Fruit fly (Drosophila melanogaster) whole organism, embryonic: Measurements from ENCODE around the gene piwi.

Experiments used
- Adf1 ChIP-seq: fragments of 200-800 bp; sonication (Bioruptor generic); IDR thresholded peaks from 2 replicates; pipeline ENCODE4 v1.3.6; 2022; ENCODE audit warnings: missing biosample characterization, missing genetic modification characterization
- CG10654 ChIP-seq: fragments of 200-800 bp; sonication (Bioruptor generic); optimal IDR thresholded peaks from 2 replicates; lab custom pipeline; 2016; ENCODE audit warnings: missing biosample characterization, missing genetic modification characterization
- CG13894 ChIP-seq: fragments of 200-800 bp; sonication (Bioruptor generic); optimal IDR thresholded peaks from 3 replicates; lab custom pipeline; 2018; ENCODE audit warnings: missing biosample characterization, mild to moderate bottlenecking, missing genetic modification characterization, moderate library complexity
- CG14710 ChIP-seq: fragments of 200-800 bp; sonication (Bioruptor generic); optimal IDR thresholded peaks from 3 replicates; lab custom pipeline; 2019; ENCODE audit warnings: missing biosample characterization, mild to moderate bottlenecking, missing genetic modification characterization, moderate library complexity
- CG15073 ChIP-seq: fragments of 200-800 bp; sonication (Bioruptor generic); optimal IDR thresholded peaks from 2 replicates; lab custom pipeline; 2016; ENCODE audit warnings: missing biosample characterization, missing genetic modification characterization
- CG15269 ChIP-seq: fragments of 200-800 bp; sonication (Bioruptor generic); optimal IDR thresholded peaks from 2 replicates; lab custom pipeline; 2018; ENCODE audit warnings: missing biosample characterization, mild to moderate bottlenecking, missing genetic modification characterization, moderate library complexity
- CG15601 ChIP-seq: fragments of 200-800 bp; sonication (Bioruptor generic); optimal IDR thresholded peaks from 3 replicates; lab custom pipeline; 2019; ENCODE audit warnings: missing biosample characterization, mild to moderate bottlenecking, missing genetic modification characterization, moderate library complexity
- CG17328 ChIP-seq: fragments of 200-800 bp; sonication (Bioruptor generic); IDR thresholded peaks from 2 replicates; pipeline ENCODE4 v1.3.6; 2022; ENCODE audit warnings: missing biosample characterization, missing genetic modification characterization
- CG17829 ChIP-seq: fragments of 200-800 bp; optimal IDR thresholded peaks from 2 replicates; lab custom pipeline; 2019; ENCODE audit warnings: missing biosample characterization, mild to moderate bottlenecking, missing genetic modification characterization, moderate library complexity
- CG18011 ChIP-seq: fragments of 200-800 bp; sonication (Bioruptor generic); optimal IDR thresholded peaks from 2 replicates; lab custom pipeline; 2017; ENCODE audit warnings: missing biosample characterization, missing genetic modification characterization, mild to moderate bottlenecking, moderate library complexity, missing genotype
- CG2129 ChIP-seq: fragments of 200-800 bp; sonication (Bioruptor generic); IDR thresholded peaks from 2 replicates; pipeline ENCODE4 v1.3.6; 2022; ENCODE audit warnings: missing biosample characterization, missing genetic modification characterization; ENCODE audit not compliant: partially characterized antibody
- CG2712 ChIP-seq: fragments of 200-800 bp; optimal IDR thresholded peaks from 3 replicates; lab custom pipeline; 2019; ENCODE audit warnings: missing biosample characterization, mild to moderate bottlenecking, missing genetic modification characterization, moderate library complexity
- CG31224 ChIP-seq: fragments of 200-800 bp; sonication (Bioruptor generic); IDR thresholded peaks from 2 replicates; pipeline ENCODE4 v1.3.6; 2022; ENCODE audit warnings: missing biosample characterization, missing genetic modification characterization
- CG3281 ChIP-seq: fragments of 200-800 bp; sonication (Bioruptor generic); optimal IDR thresholded peaks from 3 replicates; lab custom pipeline; 2017; ENCODE audit warnings: missing biosample characterization, mild to moderate bottlenecking, missing genetic modification characterization
- CG42726 ChIP-seq: fragments of 200-800 bp; sonication (Bioruptor generic); IDR thresholded peaks from 2 replicates; pipeline ENCODE4 v1.3.6; 2022; ENCODE audit warnings: missing biosample characterization, missing genetic modification characterization; ENCODE audit not compliant: partially characterized antibody
- CG4617 ChIP-seq: fragments of 200-800 bp; sonication (Bioruptor generic); optimal IDR thresholded peaks from 3 replicates; lab custom pipeline; 2016; ENCODE audit warnings: missing biosample characterization, missing genetic modification characterization, borderline replicate concordance
- CG7928 ChIP-seq: fragments of 200-800 bp; sonication (Bioruptor generic); optimal IDR thresholded peaks from 2 replicates; lab custom pipeline; 2017; ENCODE audit warnings: missing biosample characterization, mild to moderate bottlenecking, missing genetic modification characterization
- CG7963 ChIP-seq: fragments of 200-800 bp; sonication (Bioruptor generic); IDR thresholded peaks from 3 replicates; pipeline ENCODE4 v1.3.6; 2022; ENCODE audit warnings: missing biosample characterization, missing genetic modification characterization; ENCODE audit not compliant: partially characterized antibody
- CG8388 ChIP-seq: fragments of 200-800 bp; sonication (Bioruptor generic); optimal IDR thresholded peaks from 2 replicates; lab custom pipeline; 2019; ENCODE audit warnings: missing biosample characterization, mild to moderate bottlenecking, missing genetic modification characterization, moderate library complexity
- CG8924 ChIP-seq: fragments of 200-800 bp; optimal IDR thresholded peaks from 3 replicates; lab custom pipeline; 2019; ENCODE audit warnings: missing biosample characterization, mild to moderate bottlenecking, missing genetic modification characterization, moderate library complexity
- CrebB ChIP-seq: fragments of 200-800 bp; sonication (Bioruptor generic); optimal IDR thresholded peaks from 3 replicates; lab custom pipeline; 2018; ENCODE audit warnings: missing biosample characterization, mild to moderate bottlenecking, missing genetic modification characterization
- Elba2 ChIP-seq: fragments of 200-800 bp; sonication (Bioruptor generic); optimal IDR thresholded peaks from 3 replicates; lab custom pipeline; 2016; ENCODE audit warnings: missing biosample characterization, missing genetic modification characterization
- HmgZ ChIP-seq: fragments of 200-800 bp; sonication (Bioruptor generic); optimal IDR thresholded peaks from 2 replicates; lab custom pipeline; 2018; ENCODE audit warnings: missing biosample characterization, mild to moderate bottlenecking, missing genetic modification characterization
- MBD-R2 ChIP-seq: fragments of 200-800 bp; sonication (Bioruptor generic); IDR thresholded peaks from 2 replicates; pipeline ENCODE4 v1.3.6; 2022; ENCODE audit warnings: missing biosample characterization, missing genetic modification characterization
- MESR4 ChIP-seq: fragments of 200-800 bp; sonication (Bioruptor generic); optimal IDR thresholded peaks from 2 replicates; lab custom pipeline; 2018; ENCODE audit warnings: missing biosample characterization, mild to moderate bottlenecking, missing genetic modification characterization, moderate library complexity
- Mad ChIP-seq: fragments of 200-800 bp; sonication (Bioruptor generic); optimal IDR thresholded peaks from 2 replicates; lab custom pipeline; 2016; ENCODE audit warnings: missing biosample characterization, missing genetic modification characterization
- Med ChIP-seq: fragments of 200-800 bp; sonication (Bioruptor generic); peaks from one replicate; lab custom pipeline; 2016; ENCODE audit warnings: missing biosample characterization, missing genetic modification characterization, mild to moderate bottlenecking, inconsistent platforms, moderate library complexity
- Meics ChIP-seq: fragments of 200-800 bp; sonication (Bioruptor generic); optimal IDR thresholded peaks from 2 replicates; lab custom pipeline; 2017; ENCODE audit warnings: missing biosample characterization, mild to moderate bottlenecking, missing genetic modification characterization
- NC2α ChIP-seq: fragments of 200-800 bp; sonication (Bioruptor generic); optimal IDR thresholded peaks from 2 replicates; lab custom pipeline; 2016; ENCODE audit warnings: missing biosample characterization, missing genetic modification characterization
- NC2β ChIP-seq: fragments of 200-800 bp; sonication (Bioruptor generic); optimal IDR thresholded peaks from 2 replicates; lab custom pipeline; 2016; ENCODE audit warnings: missing biosample characterization, missing genetic modification characterization
- NfI ChIP-seq: fragments of 200-800 bp; sonication (Bioruptor generic); optimal IDR thresholded peaks from 3 replicates; lab custom pipeline; 2018; ENCODE audit warnings: missing biosample characterization, mild to moderate bottlenecking, missing genetic modification characterization, moderate library complexity
- Opbp ChIP-seq: fragments of 200-800 bp; sonication (Bioruptor generic); IDR thresholded peaks from 3 replicates; pipeline ENCODE4 v1.3.6; 2022; ENCODE audit warnings: missing biosample characterization, missing genetic modification characterization; ENCODE audit not compliant: partially characterized antibody
- PHDP ChIP-seq: fragments of 200-800 bp; sonication (Bioruptor generic); optimal IDR thresholded peaks from 3 replicates; lab custom pipeline; 2018; ENCODE audit warnings: missing biosample characterization, mild to moderate bottlenecking, missing genetic modification characterization, moderate library complexity
- Sox100B ChIP-seq: fragments of 200-800 bp; sonication (Bioruptor generic); optimal IDR thresholded peaks from 3 replicates; lab custom pipeline; 2018; ENCODE audit warnings: missing biosample characterization, mild to moderate bottlenecking, missing genetic modification characterization
- Taf1 ChIP-seq: fragments of 200-800 bp; sonication (Bioruptor generic); IDR thresholded peaks from 2 replicates; pipeline ENCODE4 v1.3.6; 2022; ENCODE audit warnings: missing biosample characterization, missing genetic modification characterization
- al ChIP-seq: fragments of 200-800 bp; sonication (Bioruptor generic); IDR thresholded peaks from 2 replicates; pipeline ENCODE4 v1.3.6; 2022; ENCODE audit warnings: missing biosample characterization, missing genetic modification characterization
- aop ChIP-seq: fragments of 200-800 bp; sonication (Bioruptor generic); IDR thresholded peaks from 2 replicates; pipeline ENCODE4 v1.3.6; 2022; ENCODE audit warnings: missing biosample characterization, missing genetic modification characterization
- corto ChIP-seq: fragments of 200-800 bp; sonication (Bioruptor generic); optimal IDR thresholded peaks from 2 replicates; lab custom pipeline; 2016; ENCODE audit warnings: missing biosample characterization, mild to moderate bottlenecking, missing genetic modification characterization, moderate library complexity
- dati ChIP-seq: fragments of 200-800 bp; sonication (Bioruptor generic); IDR thresholded peaks from 2 replicates; pipeline ENCODE4 v1.3.6; 2022; ENCODE audit warnings: missing biosample characterization, missing genetic modification characterization
- disco-r ChIP-seq: fragments of 200-800 bp; sonication (Bioruptor generic); optimal IDR thresholded peaks from 2 replicates; lab custom pipeline; 2016; ENCODE audit warnings: missing biosample characterization, missing genetic modification characterization
- dysf ChIP-seq: fragments of 200-800 bp; sonication (Bioruptor generic); IDR thresholded peaks from 3 replicates; pipeline ENCODE4 v1.3.6; 2022; ENCODE audit warnings: missing biosample characterization, missing genetic modification characterization
- gt ChIP-seq: fragments of 200-800 bp; sonication (Bioruptor generic); IDR thresholded peaks from 2 replicates; pipeline ENCODE4 v1.3.6; 2022; ENCODE audit warnings: missing biosample characterization, missing genetic modification characterization
- inv ChIP-seq: fragments of 200-800 bp; sonication (Bioruptor generic); IDR thresholded peaks from 2 replicates; pipeline ENCODE4 v1.3.6; 2022; ENCODE audit warnings: missing biosample characterization, missing genetic modification characterization; ENCODE audit not compliant: partially characterized antibody
- jumu ChIP-seq: fragments of 200-800 bp; sonication (Bioruptor generic); optimal IDR thresholded peaks from 3 replicates; lab custom pipeline; 2016; ENCODE audit warnings: missing biosample characterization, missing genetic modification characterization
- mirr ChIP-seq: fragments of 200-800 bp; sonication (Bioruptor generic); optimal IDR thresholded peaks from 3 replicates; lab custom pipeline; 2018; ENCODE audit warnings: missing biosample characterization, mild to moderate bottlenecking, missing genetic modification characterization
- sim ChIP-seq: fragments of 200-800 bp; sonication (Bioruptor generic); IDR thresholded peaks from 2 replicates; pipeline ENCODE4 v1.3.6; 2022; ENCODE audit warnings: missing biosample characterization, missing genetic modification characterization
- sna ChIP-seq: fragments of 200-800 bp; sonication (Bioruptor generic); IDR thresholded peaks from 2 replicates; pipeline ENCODE4 v1.3.6; 2022; ENCODE audit warnings: missing biosample characterization, missing genetic modification characterization; ENCODE audit not compliant: partially characterized antibody
- stwl ChIP-seq: fragments of 200-800 bp; sonication (Bioruptor generic); optimal IDR thresholded peaks from 3 replicates; lab custom pipeline; 2018; ENCODE audit warnings: missing biosample characterization, mild to moderate bottlenecking, missing genetic modification characterization, moderate library complexity
- unc-4 ChIP-seq: fragments of 200-800 bp; sonication (Bioruptor generic); IDR thresholded peaks from 2 replicates; pipeline ENCODE4 v1.3.6; 2022; ENCODE audit warnings: missing biosample characterization, missing genetic modification characterization; ENCODE audit not compliant: partially characterized antibody
- vfl ChIP-seq: fragments of 200-800 bp; sonication (Bioruptor generic); optimal IDR thresholded peaks from 2 replicates; lab custom pipeline; 2016; ENCODE audit warnings: missing biosample characterization, missing genetic modification characterization
- yki ChIP-seq: fragments of >200 bp; optimal IDR thresholded peaks from 3 replicates; lab custom pipeline; 2018

The piwi gene

DNA sequence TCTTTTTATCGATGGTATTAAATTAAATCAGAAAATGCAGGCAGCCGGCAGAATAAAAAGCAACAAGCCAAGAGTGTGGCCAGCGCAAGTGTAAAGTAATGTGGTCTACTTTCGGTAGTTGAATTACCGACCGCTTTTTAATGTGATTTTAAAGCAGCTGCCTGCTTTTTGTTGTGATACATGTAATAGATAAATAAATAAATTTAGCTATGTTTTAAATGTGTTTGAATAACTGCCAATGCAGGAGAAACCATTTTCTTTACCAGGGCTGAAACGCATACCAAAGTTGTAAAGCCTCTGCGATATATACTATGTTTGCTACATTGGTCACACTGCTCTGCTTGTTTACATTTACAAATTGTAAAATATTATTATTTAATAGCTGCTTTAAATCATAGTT is 17.1 kb downstream of the piwi start, which contains the start of the genes Tmem214 and YL-1 (continued):
- TF ChIP-seq al (GFP tag; lab: Robert Waterston, UW) (no peak), NfI (GFP tag; lab: Kevin White, UChicago) (no peak), PHDP (tag; lab: Kevin White, UChicago) (peak; percentile 4), CG13894 (tag; lab: Kevin White, UChicago) (no peak), MBD-R2 (peak; percentile 87), Taf1 (no peak), yki (no peak), CG42726 (GFP tag; lab: Robert Waterston, UW) (0 out of 2 replicates have a peak, but pooled peaks have one; percentile 6), HmgZ (tag; lab: Kevin White, UChicago) (peak; percentile 46), CG4617 (GFP tag; lab: Kevin White, UChicago) (peak; percentile 95), disco-r (GFP tag; lab: Kevin White, UChicago) (no peak), NC2β (GFP tag; lab: Kevin White, UChicago) (peak; percentile 1), Opbp (GFP tag; lab: Robert Waterston, UW) (no peak), CG31224 (no peak), CG15073 (GFP tag; lab: Kevin White, UChicago) (no peak), CG3281 (GFP tag; lab: Kevin White, UChicago) (peak; percentile 42), Med (GFP tag; lab: Kevin White, UChicago) (peak; percentile 61), Meics (GFP tag; lab: Kevin White, UChicago) (no peak), Adf1 (GFP tag; lab: Robert Waterston, UW) (no peak), Elba2 (GFP tag; lab: Kevin White, UChicago) (peak; percentile 64), CG15601 (tag; lab: Kevin White, UChicago) (peak; percentile 2), MESR4 (GFP tag; lab: Kevin White, UChicago) (peak; percentile 22), CG2129 (GFP tag; lab: Robert Waterston, UW) (no peak), CrebB (tag; lab: Kevin White, UChicago) (no peak), Mad (GFP tag; lab: Kevin White, UChicago) (peak; percentile 21), CG8924 (tag; lab: Kevin White, UChicago) (peak; percentile 39), CG17829 (tag; lab: Kevin White, UChicago) (peak; percentile 45), dati (no peak), unc-4 (GFP tag; lab: Robert Waterston, UW) (peak; percentile 66), mirr (GFP tag; lab: Kevin White, UChicago) (no peak), NC2α (GFP tag; lab: Kevin White, UChicago) (no peak), CG2712 (tag; lab: Kevin White, UChicago) (peak; percentile 44), stwl (tag; lab: Kevin White, UChicago) (peak; percentile 74), aop (GFP tag; lab: Robert Waterston, UW) (no peak), CG14710 (tag; lab: Kevin White, UChicago) (peak; percentile 64), dysf (GFP tag; lab: Robert Waterston, UW) (no peak), Sox100B (no peak), CG15269 (no peak), vfl (GFP tag; lab: Kevin White, UChicago) (no peak), CG10654 (GFP tag; lab: Kevin White, UChicago) (no peak), gt (GFP tag; lab: Robert Waterston, UW) (no peak), jumu (no peak), sna (GFP tag; lab: Robert Waterston, UW) (peak; percentile 57; the same call in 1 of the 2 replicates), CG18011 (no peak), corto (GFP tag; lab: Kevin White, UChicago) (no peak), CG8388 (GFP tag; lab: Kevin White, UChicago) (no peak), CG7928 (peak; percentile 91), sim (no peak), CG7963 (GFP tag; lab: Robert Waterston, UW) (0 out of 3 replicates have a peak, but pooled peaks have one; percentile 23), CG17328 (GFP tag; lab: Robert Waterston, UW) (no peak), inv (peak; percentile 48; the same call in 1 of the 2 replicates)
